Fruit fly (Drosophila melanogaster) whole organism, embryonic: ENCODE measurements around the gene BORCS6.
A peak's percentile ranks its signal among the peaks of the same experiment; 100 is the strongest.

Source experiments
- Atf3 ChIP-seq: fragments of 200-800 bp; sonication (Bioruptor generic); optimal IDR thresholded peaks from 3 replicates; lab custom pipeline; 2016; ENCODE audit warnings: missing biosample characterization, missing genetic modification characterization
- Bdp1 ChIP-seq: fragments of 200-800 bp; sonication (Bioruptor generic); optimal IDR thresholded peaks from 3 replicates; lab custom pipeline; 2016; ENCODE audit warnings: missing biosample characterization, missing genetic modification characterization
- BtbVII ChIP-seq: fragments of 200-800 bp; sonication (Bioruptor generic); optimal IDR thresholded peaks from 3 replicates; lab custom pipeline; 2017; ENCODE audit warnings: missing biosample characterization, mild to moderate bottlenecking, missing genetic modification characterization
- CG1024 ChIP-seq: fragments of 200-800 bp; sonication (Bioruptor generic); IDR thresholded peaks from 2 replicates; pipeline ENCODE4 v1.3.6; 2022; ENCODE audit warnings: missing biosample characterization, missing genetic modification characterization
- CG10274 ChIP-seq: fragments of 200-800 bp; sonication (Bioruptor generic); optimal IDR thresholded peaks from 3 replicates; lab custom pipeline; 2017; ENCODE audit warnings: missing biosample characterization, mild to moderate bottlenecking, missing genetic modification characterization
- CG10321 ChIP-seq: fragments of 200-800 bp; sonication (Bioruptor generic); IDR thresholded peaks from 2 replicates; pipeline ENCODE4 v1.3.6; 2022; ENCODE audit warnings: missing biosample characterization, missing genetic modification characterization
- CG1233 ChIP-seq: fragments of 200-800 bp; sonication (Bioruptor generic); optimal IDR thresholded peaks from 4 replicates; lab custom pipeline; 2018; ENCODE audit warnings: missing biosample characterization, mild to moderate bottlenecking, missing genetic modification characterization
- CG12769 ChIP-seq: fragments of 200-800 bp; sonication (Bioruptor generic); optimal IDR thresholded peaks from 2 replicates; lab custom pipeline; 2019; ENCODE audit warnings: missing biosample characterization, mild to moderate bottlenecking, missing genetic modification characterization, moderate library complexity
- CG13624 ChIP-seq: fragments of 200-800 bp; sonication (Bioruptor generic); optimal IDR thresholded peaks from 2 replicates; lab custom pipeline; 2016; ENCODE audit warnings: missing biosample characterization, missing genetic modification characterization
- CG15073 ChIP-seq: fragments of 200-800 bp; sonication (Bioruptor generic); optimal IDR thresholded peaks from 2 replicates; lab custom pipeline; 2016; ENCODE audit warnings: missing biosample characterization, missing genetic modification characterization
- CG16815 ChIP-seq: fragments of 200-800 bp; sonication (Bioruptor generic); optimal IDR thresholded peaks from 3 replicates; lab custom pipeline; 2017; ENCODE audit warnings: missing biosample characterization, mild to moderate bottlenecking, missing genetic modification characterization
- CG16863 ChIP-seq: fragments of 200-800 bp; sonication (Bioruptor generic); optimal IDR thresholded peaks from 3 replicates; lab custom pipeline; 2016; ENCODE audit warnings: missing biosample characterization, missing genetic modification characterization
- CG17361 ChIP-seq: fragments of 200-800 bp; sonication (Bioruptor generic); IDR thresholded peaks from 3 replicates; pipeline ENCODE4 v1.3.6; 2022; ENCODE audit warnings: missing biosample characterization, missing genetic modification characterization
- CG3163 ChIP-seq: fragments of 200-800 bp; sonication (Bioruptor generic); optimal IDR thresholded peaks from 3 replicates; lab custom pipeline; 2016; ENCODE audit warnings: missing biosample characterization, missing genetic modification characterization
- CG33557 ChIP-seq: fragments of 200-800 bp; sonication (Bioruptor generic); optimal IDR thresholded peaks from 2 replicates; lab custom pipeline; 2019; ENCODE audit warnings: missing biosample characterization, mild to moderate bottlenecking, missing genetic modification characterization, moderate library complexity
- CG4360 ChIP-seq: fragments of 200-800 bp; sonication (Bioruptor generic); IDR thresholded peaks from 2 replicates; pipeline ENCODE4 v1.3.6; 2022; ENCODE audit warnings: missing biosample characterization, missing genetic modification characterization
- CG4730 ChIP-seq: fragments of 200-800 bp; sonication (Bioruptor generic); IDR thresholded peaks from 2 replicates; pipeline ENCODE4 v1.3.6; 2022; ENCODE audit warnings: missing biosample characterization, missing genetic modification characterization
- CG6254 ChIP-seq: fragments of 200-800 bp; sonication (Bioruptor generic); optimal IDR thresholded peaks from 3 replicates; lab custom pipeline; 2017; ENCODE audit warnings: mild to moderate bottlenecking, missing biosample characterization, missing genetic modification reagents, missing genetic modification characterization
- CG7556 ChIP-seq: fragments of 200-800 bp; sonication (Bioruptor generic); optimal IDR thresholded peaks from 2 replicates; lab custom pipeline; 2017; ENCODE audit warnings: missing biosample characterization, mild to moderate bottlenecking, missing genetic modification characterization
- CG7786 ChIP-seq: fragments of 200-800 bp; sonication (Bioruptor generic); optimal IDR thresholded peaks from 2 replicates; lab custom pipeline; 2016; ENCODE audit warnings: missing biosample characterization, missing genetic modification characterization
- CG8089 ChIP-seq: fragments of 200-800 bp; sonication (Bioruptor generic); optimal IDR thresholded peaks from 3 replicates; lab custom pipeline; 2016; ENCODE audit warnings: missing biosample characterization, missing genetic modification characterization
- CG8924 ChIP-seq: fragments of 200-800 bp; optimal IDR thresholded peaks from 3 replicates; lab custom pipeline; 2019; ENCODE audit warnings: missing biosample characterization, mild to moderate bottlenecking, missing genetic modification characterization, moderate library complexity
- CG9609 ChIP-seq: fragments of 200-800 bp; sonication (Bioruptor generic); optimal IDR thresholded peaks from 3 replicates; lab custom pipeline; 2016; ENCODE audit warnings: missing biosample characterization, missing genetic modification characterization
- CoRest ChIP-seq: fragments of 200-800 bp; sonication (Bioruptor generic); optimal IDR thresholded peaks from 3 replicates; lab custom pipeline; 2018; ENCODE audit warnings: missing biosample characterization, mild to moderate bottlenecking, missing genetic modification characterization, moderate library complexity
- HLH4C ChIP-seq: fragments of 200-800 bp; sonication (Bioruptor generic); IDR thresholded peaks from 3 replicates; pipeline ENCODE4 v1.3.6; 2022; ENCODE audit warnings: missing biosample characterization, missing genetic modification characterization; ENCODE audit not compliant: partially characterized antibody
- HmgZ ChIP-seq: fragments of 200-800 bp; sonication (Bioruptor generic); optimal IDR thresholded peaks from 2 replicates; lab custom pipeline; 2018; ENCODE audit warnings: missing biosample characterization, mild to moderate bottlenecking, missing genetic modification characterization
- Lhr ChIP-seq: fragments of 200-800 bp; sonication (Bioruptor generic); optimal IDR thresholded peaks from 3 replicates; lab custom pipeline; 2017; ENCODE audit warnings: mild to moderate bottlenecking, missing biosample characterization, missing genetic modification reagents, missing genetic modification characterization
- NK7.1 ChIP-seq: fragments of 200-800 bp; sonication (Bioruptor generic); optimal IDR thresholded peaks from 3 replicates; lab custom pipeline; 2016; ENCODE audit warnings: missing biosample characterization, missing genetic modification characterization
- Nf-YC ChIP-seq: fragments of 200-800 bp; optimal IDR thresholded peaks from 3 replicates; lab custom pipeline; 2019; ENCODE audit warnings: missing biosample characterization, mild to moderate bottlenecking, missing genetic modification characterization, moderate library complexity
- Rfx ChIP-seq: fragments of 200-800 bp; sonication (Bioruptor generic); IDR thresholded peaks from 2 replicates; pipeline ENCODE4 v1.3.6; 2022; ENCODE audit warnings: missing biosample characterization, missing genetic modification characterization
- Six4 ChIP-seq: fragments of 200-800 bp; sonication (Bioruptor generic); optimal IDR thresholded peaks from 2 replicates; lab custom pipeline; 2016; ENCODE audit warnings: missing biosample characterization, missing genetic modification characterization
- YL-1 ChIP-seq: fragments of 200-800 bp; sonication (Bioruptor generic); optimal IDR thresholded peaks from 3 replicates; lab custom pipeline; 2017; ENCODE audit warnings: missing biosample characterization, mild to moderate bottlenecking, missing genetic modification characterization
- ab ChIP-seq: fragments of 200-800 bp; sonication (Bioruptor generic); optimal IDR thresholded peaks from 2 replicates; lab custom pipeline; 2016; ENCODE audit warnings: missing biosample characterization, missing genetic modification characterization
- ase ChIP-seq: fragments of 200-800 bp; sonication (Bioruptor generic); IDR thresholded peaks from 3 replicates; pipeline ENCODE4 v1.3.6; 2022; ENCODE audit warnings: missing biosample characterization, missing genetic modification characterization
- cad ChIP-seq: fragments of >200 bp; optimal IDR thresholded peaks from 2 replicates; lab custom pipeline; 2017; ENCODE audit warnings: missing biosample characterization, missing genetic modification characterization
- chinmo ChIP-seq: fragments of 200-800 bp; sonication (Bioruptor generic); IDR thresholded peaks from 4 replicates; pipeline ENCODE4 v1.3.6; 2022; ENCODE audit warnings: missing biosample characterization, missing genetic modification characterization; ENCODE audit not compliant: partially characterized antibody
- crol ChIP-seq: fragments of 200-800 bp; sonication (Bioruptor generic); IDR thresholded peaks from 2 replicates; pipeline ENCODE4 v1.3.6; 2022; ENCODE audit warnings: missing biosample characterization, missing genetic modification characterization
- dan ChIP-seq: fragments of 200-800 bp; sonication (Bioruptor generic); IDR thresholded peaks from 2 replicates; pipeline ENCODE4 v1.3.6; 2022; ENCODE audit warnings: missing biosample characterization, missing genetic modification characterization
- dmrt99B ChIP-seq: fragments of 200-800 bp; sonication (Bioruptor generic); optimal IDR thresholded peaks from 2 replicates; lab custom pipeline; 2018; ENCODE audit warnings: missing biosample characterization, mild to moderate bottlenecking, missing genetic modification characterization, moderate library complexity
- fd64A ChIP-seq: fragments of 200-800 bp; sonication (Bioruptor generic); optimal IDR thresholded peaks from 3 replicates; lab custom pipeline; 2018; ENCODE audit warnings: missing biosample characterization, mild to moderate bottlenecking, missing genetic modification characterization
- kay ChIP-seq: fragments of 200-800 bp; sonication (Bioruptor generic); optimal IDR thresholded peaks from 2 replicates; lab custom pipeline; 2016; ENCODE audit warnings: missing biosample characterization, missing genetic modification characterization
- mam ChIP-seq: fragments of 200-800 bp; sonication (Bioruptor generic); optimal IDR thresholded peaks from 3 replicates; lab custom pipeline; 2016; ENCODE audit warnings: missing biosample characterization, missing genetic modification characterization
- nom ChIP-seq: fragments of 200-800 bp; sonication (Bioruptor generic); optimal IDR thresholded peaks from 2 replicates; lab custom pipeline; 2017; ENCODE audit warnings: missing biosample characterization, missing genetic modification characterization, mild to moderate bottlenecking, moderate library complexity, missing genetic modification reagents
- org-1 ChIP-seq: fragments of 200-800 bp; sonication (Bioruptor generic); optimal IDR thresholded peaks from 2 replicates; lab custom pipeline; 2017; ENCODE audit warnings: missing biosample characterization, missing genetic modification characterization
- pfk ChIP-seq: fragments of 200-800 bp; sonication (Bioruptor generic); optimal IDR thresholded peaks from 2 replicates; lab custom pipeline; 2018; ENCODE audit warnings: missing biosample characterization, mild to moderate bottlenecking, missing genetic modification characterization, moderate library complexity
- seq ChIP-seq: fragments of 200-800 bp; sonication (Bioruptor generic); IDR thresholded peaks from 2 replicates; pipeline ENCODE4 v1.3.6; 2022; ENCODE audit warnings: missing biosample characterization, missing genetic modification characterization
- sim ChIP-seq: fragments of 200-800 bp; sonication (Bioruptor generic); IDR thresholded peaks from 2 replicates; pipeline ENCODE4 v1.3.6; 2022; ENCODE audit warnings: missing biosample characterization, missing genetic modification characterization
- slp2 ChIP-seq: fragments of 200-800 bp; sonication (Bioruptor generic); optimal IDR thresholded peaks from 2 replicates; lab custom pipeline; 2016; ENCODE audit warnings: missing biosample characterization, missing genetic modification characterization
- so ChIP-seq: fragments of 200-800 bp; sonication (Bioruptor generic); IDR thresholded peaks from 3 replicates; pipeline ENCODE4 v1.3.6; 2022; ENCODE audit warnings: missing biosample characterization, missing genetic modification characterization
- sug ChIP-seq: fragments of 200-800 bp; optimal IDR thresholded peaks from 2 replicates; lab custom pipeline; 2019; ENCODE audit warnings: missing biosample characterization, mild to moderate bottlenecking, missing genetic modification characterization, moderate library complexity
- tio ChIP-seq: fragments of 200-800 bp; sonication (Bioruptor generic); optimal IDR thresholded peaks from 2 replicates; lab custom pipeline; 2017; ENCODE audit warnings: missing biosample characterization, missing genetic modification characterization, inconsistent platforms
- yki ChIP-seq: fragments of >200 bp; optimal IDR thresholded peaks from 3 replicates; lab custom pipeline; 2018

Gene BORCS6

dm6 chr3L:552950-553349, 12.3 kb downstream of the BORCS6 start (continued):
- no peak for TF ChIP-seq CG10321 (GFP tag; lab: Robert Waterston, UW)
- peak; percentile 41 for TF ChIP-seq Six4 (GFP tag; lab: Kevin White, UChicago)
- peak; percentile 41 for TF ChIP-seq NK7.1
- peak; percentile 11 for TF ChIP-seq Nf-YC (tag; lab: Kevin White, UChicago)
- TF ChIP-seq CG6254 (GFP tag; lab: Kevin White, UChicago), result peak; percentile 38
- TF ChIP-seq CG4360 (GFP tag; lab: Robert Waterston, UW), result peak; percentile 50; the same call in 1 of the 2 replicates
- TF ChIP-seq CG13624 (GFP tag; lab: Kevin White, UChicago), result peak; percentile 54
- TF ChIP-seq BtbVII, result peak; percentile 66
- peak; percentile 84 for TF ChIP-seq seq (GFP tag; lab: Robert Waterston, UW)
- TF ChIP-seq CG8924, result peak; percentile 58
- no peak for TF ChIP-seq crol (GFP tag; lab: Robert Waterston, UW)
- TF ChIP-seq CG7786, result peak; percentile 52
- peak; percentile 80 for TF ChIP-seq Rfx (GFP tag; lab: Robert Waterston, UW)
- TF ChIP-seq cad, result no peak
- peak; percentile 83 for TF ChIP-seq dmrt99B (tag; lab: Kevin White, UChicago)
- TF ChIP-seq mam (GFP tag; lab: Kevin White, UChicago), result peak; percentile 72
- TF ChIP-seq CG7556 (GFP tag; lab: Kevin White, UChicago), result peak; percentile 54
- no peak for TF ChIP-seq yki (lab: Kevin White, UChicago)
- peak; percentile 73 for TF ChIP-seq CG1233 (GFP tag; lab: Kevin White, UChicago)
- no peak for TF ChIP-seq CG15073
- TF ChIP-seq CG3163 (GFP tag; lab: Kevin White, UChicago), result peak; percentile 34
- peak; percentile 69 for TF ChIP-seq org-1 (GFP tag; lab: Kevin White, UChicago)
- TF ChIP-seq slp2, result peak; percentile 62
- peak; percentile 9 for TF ChIP-seq fd64A (GFP tag; lab: Kevin White, UChicago)
- TF ChIP-seq CoRest, result peak; percentile 76
- TF ChIP-seq ab, result peak; percentile 37
- TF ChIP-seq kay (GFP tag; lab: Kevin White, UChicago), result no peak
- peak; percentile 16 for TF ChIP-seq CG16815 (GFP tag; lab: Kevin White, UChicago)
- no peak for TF ChIP-seq HLH4C (GFP tag; lab: Robert Waterston, UW)
- peak; percentile 51 for TF ChIP-seq HmgZ
- TF ChIP-seq CG16863, result peak; percentile 60
- peak; percentile 56 for TF ChIP-seq Atf3 (GFP tag; lab: Kevin White, UChicago)
- TF ChIP-seq YL-1 (GFP tag; lab: Kevin White, UChicago), result no peak
- TF ChIP-seq chinmo (GFP tag; lab: Robert Waterston, UW), result peak; percentile 76; the same call in 1 of the 4 replicates
- peak; percentile 60 for TF ChIP-seq CG4730
- TF ChIP-seq dan (GFP tag; lab: Robert Waterston, UW), result no peak
- peak; percentile 93 for TF ChIP-seq nom (GFP tag; lab: Kevin White, UChicago)
- TF ChIP-seq ase (GFP tag; lab: Robert Waterston, UW), result peak; percentile 63; the same call in 2 of the 3 replicates
- TF ChIP-seq CG33557, result no peak
- TF ChIP-seq so (GFP tag; lab: Robert Waterston, UW), result peak; percentile 83
- peak; percentile 34 for TF ChIP-seq Bdp1 (GFP tag; lab: Kevin White, UChicago)
- peak; percentile 91 for TF ChIP-seq CG12769 (tag; lab: Kevin White, UChicago)
- TF ChIP-seq pfk, result no peak
- TF ChIP-seq sug (tag; lab: Kevin White, UChicago), result peak; percentile 19
- TF ChIP-seq CG1024 (GFP tag; lab: Robert Waterston, UW), result 0 out of 2 replicates have a peak, but pooled peaks have one; percentile 11
- TF ChIP-seq CG10274 (GFP tag; lab: Kevin White, UChicago), result peak; percentile 45
- no peak; the same call in 1 of the 2 replicates for TF ChIP-seq sim (GFP tag; lab: Robert Waterston, UW)
- TF ChIP-seq CG8089, result peak; percentile 52
- TF ChIP-seq CG17361 (GFP tag; lab: Robert Waterston, UW), result peak; percentile 52; the same call in 2 of the 3 replicates
- peak; percentile 77 for TF ChIP-seq CG9609 (GFP tag; lab: Kevin White, UChicago)
- peak; percentile 46 for TF ChIP-seq tio (GFP tag; lab: Kevin White, UChicago)
- no peak for TF ChIP-seq Lhr (GFP tag; lab: Kevin White, UChicago)
